Worm (Caenorhabditis elegans) whole organism, L1 larva: ENCODE measurements around the gene sra-1.

ENCODE experiments used
- C16A3.4 ChIP-seq: fragments of 150-350 bp; optimal IDR thresholded peaks from 2 replicates; lab custom pipeline; 2014; ENCODE audit warnings: missing biosample characterization, missing genetic modification characterization
- alr-1 ChIP-seq: fragments of 200-800 bp; sonication (Bioruptor generic); optimal IDR thresholded peaks from 2 replicates; lab custom pipeline; 2018; ENCODE audit warnings: borderline replicate concordance, mild to moderate bottlenecking, missing genetic modification characterization, missing compliant biosample characterization
- ama-1 ChIP-seq: fragments of 150-350 bp; optimal IDR thresholded peaks from 2 replicates; lab custom pipeline; 2014
- dpl-1 ChIP-seq, 3 experiments: fragments of 150-350 bp in 2 of 3; sonication (generic microtip) in 1 of 3; optimal IDR thresholded peaks; 2 replicates each; lab custom pipeline; 2014 to 2017; ENCODE audit warnings: missing biosample characterization in 3 of 3, missing genetic modification characterization in 3 of 3, missing genetic modification reagents in 3 of 3
- efl-1 ChIP-seq, 4 experiments: fragments of 150-350 bp; optimal IDR thresholded peaks in 3 of 4; peaks in 1 of 4; 1 replicate in 1 of 4; 2 replicates in 3 of 4; lab custom pipeline; 2014; ENCODE audit warnings: missing biosample characterization in 2 of 4, missing genetic modification characterization in 2 of 4, missing genetic modification reagents in 2 of 4
- fkh-8 ChIP-seq: sonication (generic microtip); optimal IDR thresholded peaks from 2 replicates; lab custom pipeline; 2016; ENCODE audit warnings: mild to moderate bottlenecking, missing genetic modification characterization, missing compliant biosample characterization
- lir-3 ChIP-seq: sonication (generic microtip); optimal IDR thresholded peaks from 2 replicates; lab custom pipeline; 2016; ENCODE audit warnings: mild to moderate bottlenecking, missing genetic modification characterization, moderate library complexity, missing compliant biosample characterization; ENCODE audit not compliant: poor library complexity
- lsy-2 ChIP-seq, 2 experiments: fragments of 150-350 bp; optimal IDR thresholded peaks; 2 replicates each; lab custom pipeline; 2014; ENCODE audit warnings: missing biosample characterization in 2 of 2, missing genetic modification characterization in 2 of 2
- nhr-11 ChIP-seq: fragments of 150-350 bp; optimal IDR thresholded peaks from 2 replicates; lab custom pipeline; 2014; ENCODE audit warnings: missing biosample characterization, missing genetic modification characterization
- nhr-20 ChIP-seq: sonication (generic microtip); optimal IDR thresholded peaks from 2 replicates; lab custom pipeline; 2016; ENCODE audit warnings: mild to moderate bottlenecking, missing genetic modification characterization, missing compliant biosample characterization
- nhr-90 ChIP-seq: sonication (generic microtip); optimal IDR thresholded peaks from 2 replicates; lab custom pipeline; 2016; ENCODE audit warnings: mild to moderate bottlenecking, missing genetic modification characterization, missing compliant biosample characterization; ENCODE audit not compliant: poor library complexity
- unc-62 ChIP-seq: fragments of 150-350 bp; optimal IDR thresholded peaks from 2 replicates; lab custom pipeline; 2014; ENCODE audit warnings: missing biosample characterization, missing genetic modification reagents, missing genetic modification characterization
- zag-1 ChIP-seq: fragments of 150-350 bp; optimal IDR thresholded peaks from 2 replicates; lab custom pipeline; 2014; ENCODE audit warnings: missing biosample characterization, missing genetic modification characterization

DNA sequence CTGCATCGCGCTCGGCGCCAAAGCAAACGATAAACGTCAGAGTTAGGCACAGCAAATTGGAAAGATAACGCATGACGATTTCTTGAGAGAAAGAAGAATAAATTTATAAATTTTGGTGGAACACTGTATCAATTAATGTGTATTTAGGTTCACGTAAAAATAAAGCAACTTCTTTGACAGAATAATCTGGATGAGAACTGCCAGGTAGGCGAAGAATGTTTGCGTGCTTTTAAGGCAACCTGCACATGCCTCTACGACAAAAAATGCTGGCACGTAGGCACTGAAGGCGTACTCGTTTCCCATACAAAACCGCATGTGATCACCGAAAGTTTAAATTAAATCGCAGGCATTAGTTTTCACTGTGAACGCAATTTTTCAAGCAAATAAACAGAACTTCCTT, 31.7 kb upstream of the sra-1 start, which contains the start of gene F35H8.1:
- TF ChIP-seq alr-1, result no peak
- TF ChIP-seq dpl-1 (GFP tag; optimal IDR thresholded peaks at IDR 0.05; lab: Kevin White, UChicago), result no peak
- TF ChIP-seq zag-1 (tag; lab: Kevin White, UChicago), result no peak
- no peak for TF ChIP-seq efl-1 (optimal IDR thresholded peaks at IDR 0.05; lab: Kevin White, UChicago)
- TF ChIP-seq efl-1 (GFP tag; optimal IDR thresholded peaks at IDR 0.05 in 1 of 2; lab: Kevin White, UChicago), result no peak
- TF ChIP-seq lir-3 (tag; lab: Kevin White, UChicago), result no peak
- TF ChIP-seq nhr-20 (tag; lab: Kevin White, UChicago), result no peak
- no peak for TF ChIP-seq unc-62 (GFP tag; lab: Kevin White, UChicago)
- TF ChIP-seq nhr-11, result no peak
- TF ChIP-seq fkh-8 (tag; lab: Kevin White, UChicago), result no peak
- no peak for TF ChIP-seq C16A3.4
- TF ChIP-seq ama-1, result no peak
- no peak for TF ChIP-seq nhr-90 (tag; lab: Kevin White, UChicago)
- TF ChIP-seq lsy-2 (tag; optimal IDR thresholded peaks at IDR 0.05; lab: Kevin White, UChicago), result no peak
